Worm (Caenorhabditis elegans) whole organism, L4/young adult: ENCODE results near the gene cld-9.

Experiments
- W03F9.2 ChIP-seq: fragments of 150-350 bp; optimal IDR thresholded peaks from 2 replicates; lab custom pipeline; 2014; ENCODE audit warnings: missing biosample characterization, missing genetic modification characterization
- dao-5 ChIP-seq: sonication (generic microtip); optimal IDR thresholded peaks from 2 replicates; lab custom pipeline; 2016; ENCODE audit warnings: missing genotype, missing genetic modification characterization, moderate library complexity, missing compliant biosample characterization
- him-1 ChIP-seq: sonication (generic microtip); optimal IDR thresholded peaks from 2 replicates; lab custom pipeline; 2016; ENCODE audit warnings: missing genotype, missing genetic modification reagents, missing genetic modification characterization, missing compliant biosample characterization

DNA sequence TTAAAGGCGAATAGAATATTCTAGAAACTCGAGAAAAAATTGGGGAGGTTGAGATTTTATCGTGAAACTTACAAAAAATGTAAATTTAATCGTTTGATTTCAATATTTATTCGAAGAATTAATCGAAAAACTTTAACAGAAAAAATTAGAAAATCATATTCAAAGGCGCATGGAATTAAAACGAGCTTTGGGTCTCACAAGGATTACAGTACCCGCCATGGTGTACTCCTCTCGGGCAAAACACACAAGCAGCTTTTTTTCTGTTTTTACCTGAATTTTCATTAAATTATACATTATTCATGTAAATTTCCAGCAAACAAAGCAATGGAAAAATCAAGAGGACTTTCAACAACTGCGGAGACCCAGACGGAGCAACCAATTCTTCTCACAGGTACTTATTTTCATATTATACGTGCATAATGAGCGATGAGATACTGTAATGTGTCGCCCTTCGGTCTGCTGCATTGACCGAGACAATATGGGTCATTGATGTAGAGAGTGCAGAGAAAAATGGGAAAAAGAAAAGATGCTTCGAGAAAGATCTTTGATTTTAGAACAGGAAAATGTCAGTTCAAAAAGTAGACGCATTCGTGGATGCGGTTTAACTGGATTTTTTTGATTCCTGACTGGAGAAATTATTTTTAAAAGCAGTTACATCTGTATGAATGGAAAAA is 35.7 kb upstream of the cld-9 start, which contains the start of the genes F53C11.4 and F53C11.5:
- TF ChIP-seq him-1 (no peak), dao-5 (no peak), W03F9.2 (tag; lab: Kevin White, UChicago) (peak; percentile 3)
